Fruit fly (Drosophila melanogaster) whole organism, embryonic: ENCODE results near the gene CG17111.

Experiments
- ATbp ChIP-seq: fragments of 200-800 bp; sonication (Bioruptor generic); optimal IDR thresholded peaks from 2 replicates; lab custom pipeline; 2017; ENCODE audit warnings: missing biosample characterization, mild to moderate bottlenecking, missing genetic modification characterization, missing genetic modification reagents
- Aef1 ChIP-seq: fragments of 200-800 bp; sonication (Bioruptor generic); IDR thresholded peaks from 3 replicates; pipeline ENCODE4 v1.3.6; 2022; ENCODE audit warnings: missing biosample characterization, missing genetic modification characterization
- BEAF-32 ChIP-seq: fragments of 200-800 bp; sonication (Bioruptor generic); optimal IDR thresholded peaks from 3 replicates; lab custom pipeline; 2017; ENCODE audit warnings: missing biosample characterization, missing genetic modification characterization, mild to moderate bottlenecking, moderate library complexity, missing genetic modification reagents
- C15 ChIP-seq: fragments of 200-800 bp; sonication (Bioruptor generic); IDR thresholded peaks from 3 replicates; pipeline ENCODE4 v1.3.6; 2022; ENCODE audit warnings: missing biosample characterization, missing genetic modification characterization
- CG10267 ChIP-seq: fragments of 200-800 bp; sonication (Bioruptor generic); optimal IDR thresholded peaks from 2 replicates; lab custom pipeline; 2018; ENCODE audit warnings: missing biosample characterization, mild to moderate bottlenecking, missing genetic modification characterization, moderate library complexity
- CG10274 ChIP-seq: fragments of 200-800 bp; sonication (Bioruptor generic); optimal IDR thresholded peaks from 3 replicates; lab custom pipeline; 2017; ENCODE audit warnings: missing biosample characterization, mild to moderate bottlenecking, missing genetic modification characterization
- CG12219 ChIP-seq: fragments of 200-800 bp; sonication (Bioruptor generic); optimal IDR thresholded peaks from 3 replicates; lab custom pipeline; 2018; ENCODE audit warnings: missing biosample characterization, mild to moderate bottlenecking, missing genetic modification characterization
- CG14441 ChIP-seq: fragments of 200-800 bp; sonication (Bioruptor generic); IDR thresholded peaks from 2 replicates; pipeline ENCODE4 v1.3.6; 2022; ENCODE audit warnings: missing biosample characterization, missing genetic modification characterization
- CG17328 ChIP-seq: fragments of 200-800 bp; sonication (Bioruptor generic); IDR thresholded peaks from 2 replicates; pipeline ENCODE4 v1.3.6; 2022; ENCODE audit warnings: missing biosample characterization, missing genetic modification characterization
- CG18262 ChIP-seq: fragments of 200-800 bp; optimal IDR thresholded peaks from 3 replicates; lab custom pipeline; 2019; ENCODE audit warnings: missing biosample characterization, mild to moderate bottlenecking, missing genetic modification characterization, moderate library complexity
- CG2120 ChIP-seq: fragments of 200-800 bp; sonication (Bioruptor generic); optimal IDR thresholded peaks from 3 replicates; lab custom pipeline; 2016; ENCODE audit warnings: missing biosample characterization, missing genetic modification characterization
- CG32532 ChIP-seq: fragments of 200-800 bp; sonication (Bioruptor generic); IDR thresholded peaks from 2 replicates; pipeline ENCODE4 v1.3.6; 2022; ENCODE audit warnings: missing biosample characterization, missing genetic modification characterization
- CG34376 ChIP-seq: fragments of 200-800 bp; sonication (Bioruptor generic); optimal IDR thresholded peaks from 2 replicates; lab custom pipeline; 2018; ENCODE audit warnings: missing biosample characterization, mild to moderate bottlenecking, missing genetic modification characterization
- CG3995 ChIP-seq: fragments of 200-800 bp; sonication (Bioruptor generic); optimal IDR thresholded peaks from 3 replicates; lab custom pipeline; 2016; ENCODE audit warnings: missing biosample characterization, missing genetic modification characterization
- CG4424 ChIP-seq: fragments of 200-800 bp; sonication (Bioruptor generic); optimal IDR thresholded peaks from 3 replicates; lab custom pipeline; 2016; ENCODE audit warnings: missing biosample characterization, missing genetic modification characterization
- CG5180 ChIP-seq: fragments of 200-800 bp; sonication (Bioruptor generic); optimal IDR thresholded peaks from 3 replicates; lab custom pipeline; 2017; ENCODE audit warnings: missing biosample characterization, missing genetic modification characterization, mild to moderate bottlenecking, moderate library complexity, missing genetic modification reagents
- CG8281 ChIP-seq: fragments of 200-800 bp; sonication (Bioruptor generic); optimal IDR thresholded peaks from 2 replicates; lab custom pipeline; 2018; ENCODE audit warnings: missing biosample characterization, mild to moderate bottlenecking, missing genetic modification characterization, moderate library complexity
- CG8290 ChIP-seq, 3 experiments: fragments of 200-800 bp; sonication (Bioruptor generic); optimal IDR thresholded peaks; 2 replicates each; lab custom pipeline; 2016 to 2019; ENCODE audit warnings: missing biosample characterization in 3 of 3, missing genetic modification characterization in 3 of 3, mild to moderate bottlenecking in 2 of 3, moderate library complexity in 1 of 3
- CG9876 ChIP-seq: fragments of 200-800 bp; sonication (Bioruptor generic); optimal IDR thresholded peaks from 2 replicates; lab custom pipeline; 2016; ENCODE audit warnings: missing biosample characterization, missing genetic modification characterization
- Dbx ChIP-seq: fragments of 200-800 bp; sonication (Bioruptor generic); IDR thresholded peaks from 3 replicates; pipeline ENCODE4 v1.3.6; 2022; ENCODE audit warnings: missing biosample characterization, missing genetic modification characterization
- E2f2 ChIP-seq: fragments of 200-800 bp; sonication (Bioruptor generic); IDR thresholded peaks from 2 replicates; pipeline ENCODE4 v1.3.6; 2022; ENCODE audit warnings: missing biosample characterization, missing genetic modification characterization
- Eip74EF ChIP-seq, 2 experiments: fragments of 200-800 bp in 1 of 2; fragments of >200 bp in 1 of 2; sonication (Bioruptor generic) in 1 of 2; optimal IDR thresholded peaks; 2 replicates each; lab custom pipeline; 2017 to 2019; ENCODE audit warnings: missing biosample characterization in 2 of 2, missing genetic modification characterization in 2 of 2, mild to moderate bottlenecking in 1 of 2, moderate library complexity in 1 of 2
- Ets65A ChIP-seq: fragments of 200-800 bp; sonication (Bioruptor generic); peaks from one replicate; lab custom pipeline; 2016; ENCODE audit warnings: missing biosample characterization, missing genetic modification characterization
- Med ChIP-seq: fragments of 200-800 bp; sonication (Bioruptor generic); peaks from one replicate; lab custom pipeline; 2016; ENCODE audit warnings: missing biosample characterization, missing genetic modification characterization, mild to moderate bottlenecking, inconsistent platforms, moderate library complexity
- Meics ChIP-seq: fragments of 200-800 bp; sonication (Bioruptor generic); optimal IDR thresholded peaks from 2 replicates; lab custom pipeline; 2017; ENCODE audit warnings: missing biosample characterization, mild to moderate bottlenecking, missing genetic modification characterization
- TFAM ChIP-seq: fragments of 200-800 bp; sonication (Bioruptor generic); optimal IDR thresholded peaks from 2 replicates; lab custom pipeline; 2017; ENCODE audit warnings: missing biosample characterization, missing genetic modification characterization, inconsistent platforms
- abd-A ChIP-seq: fragments of 200-800 bp; sonication (Bioruptor generic); optimal IDR thresholded peaks from 3 replicates; lab custom pipeline; 2019; ENCODE audit warnings: missing biosample characterization, mild to moderate bottlenecking, missing genetic modification characterization, moderate library complexity
- ase ChIP-seq: fragments of 200-800 bp; sonication (Bioruptor generic); IDR thresholded peaks from 3 replicates; pipeline ENCODE4 v1.3.6; 2022; ENCODE audit warnings: missing biosample characterization, missing genetic modification characterization
- az2 ChIP-seq: fragments of 200-800 bp; sonication (Bioruptor generic); optimal IDR thresholded peaks from 3 replicates; lab custom pipeline; 2016; ENCODE audit warnings: missing biosample characterization, missing genetic modification characterization
- chif ChIP-seq, 2 experiments: fragments of 200-800 bp; sonication (Bioruptor generic); optimal IDR thresholded peaks; 3 replicates each; lab custom pipeline; 2016; ENCODE audit warnings: missing biosample characterization in 2 of 2, missing genetic modification characterization in 2 of 2
- cwo ChIP-seq: fragments of 200-800 bp; sonication (Bioruptor generic); optimal IDR thresholded peaks from 3 replicates; lab custom pipeline; 2017; ENCODE audit warnings: missing biosample characterization, missing genetic modification characterization, mild to moderate bottlenecking, moderate library complexity, missing genetic modification reagents
- exex ChIP-seq: fragments of 200-800 bp; sonication (Bioruptor generic); optimal IDR thresholded peaks from 4 replicates; lab custom pipeline; 2018; ENCODE audit warnings: missing biosample characterization, mild to moderate bottlenecking, missing genetic modification characterization, moderate library complexity
- gcm2 ChIP-seq: fragments of 200-800 bp; sonication (Bioruptor generic); optimal IDR thresholded peaks from 2 replicates; lab custom pipeline; 2016; ENCODE audit warnings: missing biosample characterization, missing genetic modification characterization
- gsb ChIP-seq: fragments of 200-800 bp; sonication (Bioruptor generic); IDR thresholded peaks from 2 replicates; pipeline ENCODE4 v1.3.6; 2022; ENCODE audit warnings: missing biosample characterization, missing genetic modification characterization
- hkb ChIP-seq, 2 experiments: fragments of 200-800 bp in 1 of 2; fragments of >200 bp in 1 of 2; sonication (Bioruptor generic) in 1 of 2; IDR thresholded peaks in 1 of 2; optimal IDR thresholded peaks in 1 of 2; 2 replicates each; pipeline versions ENCODE4 v1.3.6 to Lab custom; 2017 to 2022; ENCODE audit warnings: missing biosample characterization in 1 of 2, missing genetic modification characterization in 1 of 2
- jigr1 ChIP-seq: fragments of 200-800 bp; sonication (Bioruptor generic); IDR thresholded peaks from 3 replicates; pipeline ENCODE4 v1.3.6; 2022; ENCODE audit warnings: missing biosample characterization, missing genetic modification characterization
- kni ChIP-seq: fragments of 200-800 bp; sonication (Bioruptor generic); optimal IDR thresholded peaks from 3 replicates; lab custom pipeline; 2017; ENCODE audit warnings: mild to moderate bottlenecking, missing biosample characterization, missing genetic modification reagents, missing genetic modification characterization
- mirr ChIP-seq: fragments of 200-800 bp; sonication (Bioruptor generic); optimal IDR thresholded peaks from 3 replicates; lab custom pipeline; 2018; ENCODE audit warnings: missing biosample characterization, mild to moderate bottlenecking, missing genetic modification characterization
- pan ChIP-seq, 4 experiments: fragments of >200 bp in 3 of 4; fragments of 200-800 bp in 1 of 4; sonication (Bioruptor generic) in 1 of 4; optimal IDR thresholded peaks in 3 of 4; IDR thresholded peaks in 1 of 4; 2 replicates each; pipeline versions ENCODE4 v1.3.6 to Lab custom; 2017 to 2022; ENCODE audit warnings: missing biosample characterization in 2 of 4, missing genetic modification characterization in 2 of 4, mixed read lengths in 1 of 4
- psq ChIP-seq: fragments of 200-800 bp; sonication (Bioruptor generic); optimal IDR thresholded peaks from 2 replicates; lab custom pipeline; 2017; ENCODE audit warnings: missing biosample characterization, missing genetic modification characterization
- pzg ChIP-seq: fragments of 200-800 bp; sonication (Bioruptor generic); optimal IDR thresholded peaks from 3 replicates; lab custom pipeline; 2018; ENCODE audit warnings: missing biosample characterization, mild to moderate bottlenecking, missing genetic modification characterization, moderate library complexity
- ro ChIP-seq: fragments of 200-800 bp; sonication (Bioruptor generic); IDR thresholded peaks from 2 replicates; pipeline ENCODE4 v1.3.6; 2022; ENCODE audit warnings: missing biosample characterization, missing genetic modification characterization
- sd ChIP-seq: fragments of 200-800 bp; sonication (Bioruptor generic); optimal IDR thresholded peaks from 3 replicates; lab custom pipeline; 2018; ENCODE audit warnings: missing biosample characterization, mild to moderate bottlenecking, missing genetic modification characterization, moderate library complexity
- sug ChIP-seq: fragments of 200-800 bp; optimal IDR thresholded peaks from 2 replicates; lab custom pipeline; 2019; ENCODE audit warnings: missing biosample characterization, mild to moderate bottlenecking, missing genetic modification characterization, moderate library complexity
- tgo ChIP-seq: fragments of 200-800 bp; sonication (Bioruptor generic); IDR thresholded peaks from 3 replicates; pipeline ENCODE4 v1.3.6; 2022; ENCODE audit warnings: missing biosample characterization, missing genetic modification characterization
- vnd ChIP-seq: fragments of 200-800 bp; sonication (Bioruptor generic); IDR thresholded peaks from 3 replicates; pipeline ENCODE4 v1.3.6; 2022; ENCODE audit warnings: missing biosample characterization, missing genetic modification characterization; ENCODE audit not compliant: partially characterized antibody
- zen2 ChIP-seq: fragments of 200-800 bp; sonication (Bioruptor generic); IDR thresholded peaks from 3 replicates; pipeline ENCODE4 v1.3.6; 2022; ENCODE audit warnings: missing biosample characterization, missing genetic modification characterization; ENCODE audit not compliant: partially characterized antibody

CG17111 gene

DNA sequence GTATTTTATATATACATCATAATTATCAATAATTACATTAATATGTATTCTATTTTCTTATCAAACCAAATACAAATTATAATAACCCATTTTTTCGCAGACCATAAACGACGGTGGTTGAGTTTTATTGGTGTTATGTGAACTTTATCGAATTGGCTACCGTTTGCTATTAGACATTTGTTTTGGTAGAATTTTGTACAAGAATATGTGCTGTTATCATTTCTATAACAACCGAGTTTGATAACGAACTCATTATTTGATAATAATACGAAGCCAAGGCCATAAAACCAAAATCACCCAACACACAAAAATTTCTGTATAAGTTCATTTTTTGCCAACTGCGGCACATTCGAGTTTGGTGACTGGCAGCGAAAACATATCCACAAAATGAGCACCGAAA lies 28.3 kb upstream of the CG17111 start, which contains the start of gene CG17109:
CG17109 (plus strand) TSS at position 345 of the 400 bp plus-strand sequence.
- TF ChIP-seq sug (tag; lab: Kevin White, UChicago) (peak; percentile 32), hkb (optimal IDR thresholded peaks at IDR 0.05; lab: Kevin White, UChicago) (no peak), hkb (GFP tag; IDR thresholded peaks at IDR 0.05; lab: Robert Waterston, UW) (no peak), Eip74EF (GFP tag; optimal IDR thresholded peaks at IDR 0.05; lab: Kevin White, UChicago) (no peak), CG34376 (GFP tag; lab: Kevin White, UChicago) (peak; percentile 86), mirr (GFP tag; lab: Kevin White, UChicago) (peak; percentile 14), exex (tag; lab: Kevin White, UChicago) (peak; percentile 93), sd (tag; lab: Kevin White, UChicago) (peak; percentile 2)

DNA sequence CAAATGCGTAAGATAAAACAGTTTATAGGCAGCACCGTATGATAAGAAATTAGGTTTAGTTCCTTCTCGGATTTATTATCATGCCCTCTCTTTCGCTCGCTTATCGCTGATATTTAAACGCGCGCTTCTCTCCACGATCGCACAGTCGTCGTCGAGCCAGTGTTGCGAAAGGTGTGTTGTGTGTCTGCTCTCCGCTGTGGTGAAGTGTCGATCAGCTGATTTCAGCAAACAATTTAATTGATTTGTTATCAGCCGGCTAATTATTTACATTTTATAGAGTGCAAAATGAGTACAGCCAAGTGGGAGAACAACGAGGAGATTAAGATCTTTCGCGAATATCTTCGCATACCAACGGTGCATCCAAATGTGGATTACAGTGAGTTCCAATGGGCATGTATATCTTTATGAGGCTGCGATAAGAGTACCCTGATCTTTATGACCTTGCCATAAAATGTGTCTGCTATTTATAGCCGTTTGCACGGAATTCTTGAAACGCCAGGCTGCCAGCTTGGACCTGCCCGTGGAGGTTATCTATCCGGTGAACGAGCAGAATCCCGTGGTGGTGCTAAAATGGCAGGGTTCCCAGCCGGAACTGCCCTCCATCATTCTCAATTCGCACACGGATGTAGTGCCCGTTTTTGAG lies 24.6 kb upstream of the CG17111 start, which contains the start of the genes CG17110 and CG6726:
CG17110 (plus strand) TSS at position 139 of the 643 bp plus-strand sequence.
CG6726 (plus strand) TSS at position 139 of the 643 bp plus-strand sequence.
- no peak for TF ChIP-seq CG8281 (tag; lab: Kevin White, UChicago)
- no peak for TF ChIP-seq zen2 (GFP tag; lab: Robert Waterston, UW)
- no peak for TF ChIP-seq psq
- no peak for TF ChIP-seq vnd
- TF ChIP-seq CG12219 = no peak
- TF ChIP-seq gsb (GFP tag; lab: Robert Waterston, UW) = no peak
- TF ChIP-seq Med = peak; percentile 79
- TF ChIP-seq CG8290 (GFP tag; optimal IDR thresholded peaks at IDR 0.05; lab: Kevin White, UChicago) = no peak
- TF ChIP-seq CG8290 (tag; optimal IDR thresholded peaks at IDR 0.05; lab: Kevin White, UChicago) = no peak
- no peak for TF ChIP-seq gcm2 (GFP tag; lab: Kevin White, UChicago)
- TF ChIP-seq pzg = peak; percentile 17
- TF ChIP-seq abd-A (tag; lab: Kevin White, UChicago) = no peak
- TF ChIP-seq CG3995 = no peak
- TF ChIP-seq pan (optimal IDR thresholded peaks at IDR 0.05; lab: Kevin White, UChicago) = no peak
- TF ChIP-seq pan (GFP tag; optimal IDR thresholded peaks at IDR 0.05 in 1 of 2, IDR thresholded peaks at IDR 0.05 in 1 of 2) = no peak
- TF ChIP-seq E2f2 = peak; percentile 69
- TF ChIP-seq CG17328 (GFP tag; lab: Robert Waterston, UW) = no peak
- TF ChIP-seq ATbp (GFP tag; lab: Kevin White, UChicago) = no peak
- no peak for TF ChIP-seq BEAF-32 (GFP tag; lab: Kevin White, UChicago)
- TF ChIP-seq chif (GFP tag; optimal IDR thresholded peaks at IDR 0.05; lab: Kevin White, UChicago) = no peak
- no peak for TF ChIP-seq CG32532
- no peak for TF ChIP-seq cwo (GFP tag; lab: Kevin White, UChicago)
- no peak for TF ChIP-seq ro
- no peak for TF ChIP-seq ase (GFP tag; lab: Robert Waterston, UW)
- no peak for TF ChIP-seq C15 (GFP tag; lab: Robert Waterston, UW)
- TF ChIP-seq CG10267 = peak; percentile 53
- TF ChIP-seq jigr1 (GFP tag; lab: Robert Waterston, UW) = no peak
- TF ChIP-seq CG18262 (tag; lab: Kevin White, UChicago) = no peak
- no peak for TF ChIP-seq CG4424 (GFP tag; lab: Kevin White, UChicago)
- no peak for TF ChIP-seq CG2120 (GFP tag; lab: Kevin White, UChicago)
- TF ChIP-seq Ets65A = no peak
- TF ChIP-seq TFAM (GFP tag; lab: Kevin White, UChicago) = no peak
- TF ChIP-seq CG9876 (GFP tag; lab: Kevin White, UChicago) = no peak
- no peak for TF ChIP-seq CG5180 (GFP tag; lab: Kevin White, UChicago)
- TF ChIP-seq Meics (GFP tag; lab: Kevin White, UChicago) = no peak
- TF ChIP-seq CG14441 = no peak
- no peak for TF ChIP-seq tgo (GFP tag; lab: Robert Waterston, UW)
- no peak for TF ChIP-seq Dbx
- TF ChIP-seq CG10274 = no peak
- TF ChIP-seq Aef1 (GFP tag; lab: Robert Waterston, UW) = no peak
- no peak for TF ChIP-seq az2
- no peak for TF ChIP-seq kni (GFP tag; lab: Kevin White, UChicago)
